Worm (Caenorhabditis elegans) whole organism, dauer: Measurements from ENCODE around the gene tbb-6.

Experiments
- unc-62 ChIP-seq: sonication (generic microtip); optimal IDR thresholded peaks from 2 replicates; lab custom pipeline; 2017; ENCODE audit warnings: missing biosample characterization, missing genetic modification reagents, missing genetic modification characterization

The tbb-6 gene

ce11 chrV:12261377-12261776 lies at the start of gene tbb-6:
Gene tbb-6 (plus strand): TSS chrV:12261531.
- TF ChIP-seq unc-62 (GFP tag; lab: Kevin White, UChicago), result no peak

- TF ChIP-seq unc-62 (GFP tag; lab: Kevin White, UChicago), result no peak
These were observed 48.3 kb upstream of the tbb-6 start, which contains the start of gene vab-8 for ce11 chrV:12213027-12213426. Gene vab-8 (plus strand): TSS chrV:12213327.

ce11 chrV:12233425-12233824 lies 27.9 kb upstream of the tbb-6 start:
- TF ChIP-seq unc-62 (GFP tag; lab: Kevin White, UChicago), result no peak

- no peak for TF ChIP-seq unc-62 (GFP tag; lab: Kevin White, UChicago)
These were observed 26.9 kb upstream of the tbb-6 start, which contains the start of gene myo-3 for ce11 chrV:12234293-12235004. Gene myo-3 (minus strand): TSS chrV:12234343.

- no peak for TF ChIP-seq unc-62 (GFP tag; lab: Kevin White, UChicago)
These were observed 25.8 kb upstream of the tbb-6 start for ce11 chrV:12235502-12235901.

ce11 chrV:12241126-12241525 lies 20.2 kb upstream of the tbb-6 start, which contains the start of gene ttr-22:
Gene ttr-22 (plus strand): TSS chrV:12241426.
- no peak for TF ChIP-seq unc-62 (GFP tag; lab: Kevin White, UChicago)

- TF ChIP-seq unc-62 (GFP tag; lab: Kevin White, UChicago), result no peak
These were observed 16.2 kb upstream of the tbb-6 start, which contains the start of the genes T04H1.13, slfl-5 and rad-50 for ce11 chrV:12244980-12245742. Gene T04H1.13 (minus strand): TSS chrV:12245030. Gene slfl-5 (minus strand): TSS chrV:12245044. Gene rad-50 (plus strand): TSS chrV:12245646.

- no peak for TF ChIP-seq unc-62 (GFP tag; lab: Kevin White, UChicago)
These were observed 15.4 kb upstream of the tbb-6 start for ce11 chrV:12245777-12246452.

ce11 chrV:12251041-12251440 lies 10.3 kb upstream of the tbb-6 start, which contains the start of gene T04H1.5:
Gene T04H1.5 (plus strand): TSS chrV:12251341.
- TF ChIP-seq unc-62 (GFP tag; lab: Kevin White, UChicago), result no peak

ce11 chrV:12252272-12252671 lies 9.1 kb upstream of the tbb-6 start, which contains the start of gene lrx-1:
Gene lrx-1 (plus strand): TSS chrV:12252572.
- TF ChIP-seq unc-62 (GFP tag; lab: Kevin White, UChicago), result no peak

ce11 chrV:12255343-12255742 lies 6.0 kb upstream of the tbb-6 start, which contains the start of gene T04H1.12:
Gene T04H1.12 (plus strand): TSS chrV:12255643.
- TF ChIP-seq unc-62 (GFP tag; lab: Kevin White, UChicago), result no peak

ce11 chrV:12256398-12256797 lies 4.9 kb upstream of the tbb-6 start, which contains the start of gene ugt-55:
Gene ugt-55 (plus strand): TSS chrV:12256698.
- no peak for TF ChIP-seq unc-62 (GFP tag; lab: Kevin White, UChicago)

- no peak for TF ChIP-seq unc-62 (GFP tag; lab: Kevin White, UChicago)
These were observed 2.4 kb upstream of the tbb-6 start, which contains the start of gene ugt-56 for ce11 chrV:12258922-12259321. Gene ugt-56 (plus strand): TSS chrV:12258982.

ce11 chrV:12263723-12264122 lies 2.4 kb downstream of the tbb-6 start, which contains the start of gene ssp-35:
Gene ssp-35 (minus strand): TSS chrV:12263823.
- no peak for TF ChIP-seq unc-62 (GFP tag; lab: Kevin White, UChicago)

- TF ChIP-seq unc-62 (GFP tag; lab: Kevin White, UChicago), result no peak
These were observed 8.0 kb downstream of the tbb-6 start, which contains the start of gene twk-24 for ce11 chrV:12269272-12269767. Gene twk-24 (minus strand): TSS chrV:12269322.
